Worm (Caenorhabditis elegans) whole organism, L1 larva: ENCODE data around the gene pcca-1.

Experiments
- jun-1 ChIP-seq: fragments of 150-350 bp; optimal IDR thresholded peaks from 2 replicates; lab custom pipeline; 2014; ENCODE audit warnings: missing biosample characterization, missing genetic modification reagents, missing genetic modification characterization
- nhr-90 ChIP-seq: sonication (generic microtip); optimal IDR thresholded peaks from 2 replicates; lab custom pipeline; 2016; ENCODE audit warnings: mild to moderate bottlenecking, missing genetic modification characterization, missing compliant biosample characterization; ENCODE audit not compliant: poor library complexity
- pqm-1 ChIP-seq: sonication (generic microtip); optimal IDR thresholded peaks from 3 replicates; lab custom pipeline; 2017; ENCODE audit warnings: missing biosample characterization, missing genetic modification characterization
- unc-130 ChIP-seq: fragments of 150-350 bp; optimal IDR thresholded peaks from 2 replicates; lab custom pipeline; 2017; ENCODE audit warnings: missing biosample characterization, missing genetic modification characterization, inconsistent platforms
- unc-62 ChIP-seq: fragments of 150-350 bp; optimal IDR thresholded peaks from 2 replicates; lab custom pipeline; 2014; ENCODE audit warnings: missing biosample characterization, missing genetic modification reagents, missing genetic modification characterization
- unc-86 ChIP-seq: sonication (generic microtip); optimal IDR thresholded peaks from 2 replicates; lab custom pipeline; 2016; ENCODE audit warnings: missing genetic modification characterization, missing compliant biosample characterization

ce11 chrX:7679835-7680234 is 19.0 kb upstream of the pcca-1 start:
- no peak for TF ChIP-seq unc-130 (tag; lab: Kevin White, UChicago)
- TF ChIP-seq pqm-1 (tag; lab: Kevin White, UChicago) = no peak
- no peak for TF ChIP-seq unc-62 (GFP tag; lab: Kevin White, UChicago)
- no peak for TF ChIP-seq unc-86
- TF ChIP-seq nhr-90 (tag; lab: Kevin White, UChicago) = no peak
- no peak for TF ChIP-seq jun-1 (tag; lab: Kevin White, UChicago)
